Fruit fly (Drosophila melanogaster) whole organism, prepupa: ENCODE data around the gene CG31221.

ENCODE experiments used
- Blimp-1 ChIP-seq: fragments of 200-800 bp; sonication (Bioruptor generic); optimal IDR thresholded peaks from 3 replicates; lab custom pipeline; 2017; ENCODE audit warnings: missing biosample characterization, missing genetic modification characterization, mild to moderate bottlenecking, moderate library complexity, missing genetic modification reagents
- CG10669 ChIP-seq: fragments of 200-800 bp; sonication (Bioruptor generic); optimal IDR thresholded peaks from 3 replicates; lab custom pipeline; 2018; ENCODE audit warnings: missing biosample characterization, mild to moderate bottlenecking, missing genetic modification characterization, moderate library complexity
- CG11294 ChIP-seq: fragments of 200-800 bp; sonication (Bioruptor generic); IDR thresholded peaks from 2 replicates; pipeline ENCODE4 v1.3.6; 2022; ENCODE audit warnings: missing biosample characterization, missing genetic modification characterization
- CG11762 ChIP-seq: fragments of 200-800 bp; sonication (Bioruptor generic); optimal IDR thresholded peaks from 3 replicates; lab custom pipeline; 2016; ENCODE audit warnings: missing biosample characterization, missing genetic modification characterization; ENCODE audit not compliant: insufficient read depth
- CG11902 ChIP-seq: fragments of 200-800 bp; sonication (Bioruptor generic); optimal IDR thresholded peaks from 3 replicates; lab custom pipeline; 2016; ENCODE audit warnings: missing biosample characterization, missing genetic modification characterization
- CG15336 ChIP-seq: fragments of 200-800 bp; sonication (Bioruptor generic); IDR thresholded peaks from 2 replicates; pipeline ENCODE4 v1.3.6; 2022; ENCODE audit warnings: missing biosample characterization, missing genetic modification characterization
- CG1621 ChIP-seq: fragments of 200-800 bp; sonication (Bioruptor generic); optimal IDR thresholded peaks from 3 replicates; lab custom pipeline; 2018; ENCODE audit warnings: missing biosample characterization, mild to moderate bottlenecking, missing genetic modification characterization
- CG16779 ChIP-seq: fragments of 200-800 bp; sonication (Bioruptor generic); optimal IDR thresholded peaks from 3 replicates; lab custom pipeline; 2017; ENCODE audit warnings: missing biosample characterization, mild to moderate bottlenecking, missing genetic modification characterization
- CG31627 ChIP-seq: fragments of 200-800 bp; sonication (Bioruptor generic); optimal IDR thresholded peaks from 3 replicates; lab custom pipeline; 2016; ENCODE audit warnings: missing biosample characterization, missing genetic modification characterization
- CG32006 ChIP-seq: fragments of 200-800 bp; sonication (Bioruptor generic); optimal IDR thresholded peaks from 3 replicates; lab custom pipeline; 2017; ENCODE audit warnings: missing biosample characterization, mild to moderate bottlenecking, missing genetic modification characterization
- CG3919 ChIP-seq: fragments of 200-800 bp; sonication (Bioruptor generic); optimal IDR thresholded peaks from 3 replicates; lab custom pipeline; 2016; ENCODE audit warnings: missing biosample characterization, missing genetic modification characterization
- CG4318 ChIP-seq: fragments of 200-800 bp; sonication (Bioruptor generic); optimal IDR thresholded peaks from 3 replicates; lab custom pipeline; 2017; ENCODE audit warnings: missing biosample characterization, mild to moderate bottlenecking, missing genetic modification characterization
- CG6163 ChIP-seq: fragments of 200-800 bp; sonication (Bioruptor generic); IDR thresholded peaks from 3 replicates; pipeline ENCODE4 v1.3.6; 2022; ENCODE audit warnings: missing biosample characterization, missing genetic modification characterization
- CG6276 ChIP-seq: fragments of 200-800 bp; sonication (Bioruptor generic); optimal IDR thresholded peaks from 2 replicates; lab custom pipeline; 2017; ENCODE audit warnings: missing biosample characterization, mild to moderate bottlenecking, missing genetic modification characterization
- CG6792 ChIP-seq: fragments of 200-800 bp; sonication (Bioruptor generic); optimal IDR thresholded peaks from 3 replicates; lab custom pipeline; 2016; ENCODE audit warnings: missing biosample characterization, missing genetic modification characterization
- CG6808 ChIP-seq: fragments of 200-800 bp; sonication (Bioruptor generic); optimal IDR thresholded peaks from 3 replicates; lab custom pipeline; 2017; ENCODE audit warnings: missing biosample characterization, missing genetic modification characterization, mild to moderate bottlenecking, moderate library complexity, missing genetic modification reagents
- CG6854 ChIP-seq: fragments of 200-800 bp; sonication (Bioruptor generic); optimal IDR thresholded peaks from 2 replicates; lab custom pipeline; 2017; ENCODE audit warnings: missing biosample characterization, mild to moderate bottlenecking, missing genetic modification characterization
- CG7368 ChIP-seq: fragments of 200-800 bp; sonication (Bioruptor generic); optimal IDR thresholded peaks from 3 replicates; lab custom pipeline; 2016; ENCODE audit warnings: missing biosample characterization, missing genetic modification characterization
- CG8119 ChIP-seq: fragments of 200-800 bp; sonication (Bioruptor generic); IDR thresholded peaks from 3 replicates; pipeline ENCODE4 v1.3.6; 2022; ENCODE audit warnings: missing biosample characterization, missing genetic modification characterization
- CG8319 ChIP-seq: fragments of 200-800 bp; sonication (Bioruptor generic); optimal IDR thresholded peaks from 3 replicates; lab custom pipeline; 2016; ENCODE audit warnings: missing biosample characterization, missing genetic modification characterization
- CG8632 ChIP-seq: fragments of 200-800 bp; sonication (Bioruptor generic); optimal IDR thresholded peaks from 3 replicates; lab custom pipeline; 2016; ENCODE audit warnings: missing biosample characterization, missing genetic modification characterization
- CG9139 ChIP-seq: fragments of 200-800 bp; sonication (Bioruptor generic); optimal IDR thresholded peaks from 3 replicates; lab custom pipeline; 2017; ENCODE audit warnings: missing biosample characterization, mild to moderate bottlenecking, missing genetic modification characterization
- Eip75B ChIP-seq: fragments of 200-800 bp; sonication (Bioruptor generic); optimal IDR thresholded peaks from 3 replicates; lab custom pipeline; 2016; ENCODE audit warnings: missing biosample characterization, missing genetic modification characterization
- Eip93F ChIP-seq: fragments of 200-800 bp; sonication (Bioruptor generic); optimal IDR thresholded peaks from 2 replicates; lab custom pipeline; 2016; ENCODE audit warnings: missing biosample characterization, mild to moderate bottlenecking, missing genetic modification characterization
- Ets21C ChIP-seq: fragments of 200-800 bp; sonication (Bioruptor generic); optimal IDR thresholded peaks from 3 replicates; lab custom pipeline; 2016; ENCODE audit warnings: missing biosample characterization, missing genetic modification characterization
- Ets96B ChIP-seq: fragments of 200-800 bp; optimal IDR thresholded peaks from 2 replicates; lab custom pipeline; 2019; ENCODE audit warnings: missing biosample characterization, mild to moderate bottlenecking, missing genetic modification characterization, moderate library complexity
- Hr38 ChIP-seq: sonication (Bioruptor generic); optimal IDR thresholded peaks from 2 replicates; lab custom pipeline; 2016; ENCODE audit warnings: missing biosample characterization, missing genetic modification characterization
- Hr4 ChIP-seq: fragments of 200-800 bp; sonication (Bioruptor generic); optimal IDR thresholded peaks from 3 replicates; lab custom pipeline; 2016; ENCODE audit warnings: missing biosample characterization, missing genetic modification characterization
- Lpt ChIP-seq: fragments of 200-800 bp; sonication (Bioruptor generic); optimal IDR thresholded peaks from 3 replicates; lab custom pipeline; 2016; ENCODE audit warnings: missing biosample characterization, missing genetic modification characterization
- Met ChIP-seq: fragments of 200-800 bp; sonication (Bioruptor generic); optimal IDR thresholded peaks from 3 replicates; lab custom pipeline; 2016; ENCODE audit warnings: missing biosample characterization, missing genetic modification characterization
- OdsH ChIP-seq: fragments of 200-800 bp; sonication (Bioruptor generic); optimal IDR thresholded peaks from 3 replicates; lab custom pipeline; 2016; ENCODE audit warnings: missing biosample characterization, missing genetic modification characterization
- Smox ChIP-seq: fragments of 200-800 bp; sonication (Bioruptor generic); optimal IDR thresholded peaks from 3 replicates; lab custom pipeline; 2016; ENCODE audit warnings: missing biosample characterization, missing genetic modification characterization
- Sox102F ChIP-seq: fragments of 200-800 bp; sonication (Bioruptor generic); optimal IDR thresholded peaks from 2 replicates; lab custom pipeline; 2016; ENCODE audit warnings: missing biosample characterization, mild to moderate bottlenecking, missing genetic modification characterization
- Sox14 ChIP-seq: fragments of 200-800 bp; sonication (Bioruptor generic); optimal IDR thresholded peaks from 3 replicates; lab custom pipeline; 2016; ENCODE audit warnings: missing biosample characterization, missing genetic modification characterization
- Sox15 ChIP-seq: fragments of 200-800 bp; sonication (Bioruptor generic); optimal IDR thresholded peaks from 3 replicates; lab custom pipeline; 2016; ENCODE audit warnings: missing biosample characterization, missing genetic modification characterization
- achi ChIP-seq: fragments of 200-800 bp; sonication (Bioruptor generic); optimal IDR thresholded peaks from 3 replicates; lab custom pipeline; 2016; ENCODE audit warnings: missing biosample characterization, missing genetic modification characterization
- cyc ChIP-seq: fragments of 200-800 bp; sonication (Bioruptor generic); optimal IDR thresholded peaks from 3 replicates; lab custom pipeline; 2016; ENCODE audit warnings: missing biosample characterization, missing genetic modification characterization
- dsx ChIP-seq: fragments of 200-800 bp; optimal IDR thresholded peaks from 3 replicates; lab custom pipeline; 2019; ENCODE audit warnings: missing biosample characterization, mild to moderate bottlenecking, missing genetic modification characterization, moderate library complexity; ENCODE audit not compliant: poor library complexity, severe bottlenecking
- eg ChIP-seq: fragments of 200-800 bp; sonication (Bioruptor generic); IDR thresholded peaks from 3 replicates; pipeline ENCODE4 v1.3.6; 2022; ENCODE audit warnings: missing biosample characterization, missing genetic modification characterization
- esn ChIP-seq: fragments of 200-800 bp; sonication (Bioruptor generic); optimal IDR thresholded peaks from 2 replicates; lab custom pipeline; 2016; ENCODE audit warnings: missing biosample characterization, mild to moderate bottlenecking, missing genetic modification characterization, moderate library complexity
- fd59A ChIP-seq: fragments of 200-800 bp; sonication (Bioruptor generic); optimal IDR thresholded peaks from 2 replicates; lab custom pipeline; 2017; ENCODE audit warnings: missing biosample characterization, mild to moderate bottlenecking, missing genetic modification characterization, missing genetic modification reagents
- fkh ChIP-seq: fragments of 200-800 bp; sonication (Bioruptor generic); optimal IDR thresholded peaks from 3 replicates; lab custom pipeline; 2017; ENCODE audit warnings: missing biosample characterization, mild to moderate bottlenecking, missing genetic modification characterization, moderate library complexity
- lz ChIP-seq: fragments of 200-800 bp; sonication (Bioruptor generic); optimal IDR thresholded peaks from 3 replicates; lab custom pipeline; 2016; ENCODE audit warnings: missing biosample characterization, missing genetic modification characterization
- net ChIP-seq: fragments of 200-800 bp; sonication (Bioruptor generic); optimal IDR thresholded peaks from 3 replicates; lab custom pipeline; 2016; ENCODE audit warnings: missing biosample characterization, missing genetic modification characterization
- pdm3 ChIP-seq: fragments of 200-800 bp; sonication (Bioruptor generic); optimal IDR thresholded peaks from 3 replicates; lab custom pipeline; 2016; ENCODE audit warnings: missing biosample characterization, missing genetic modification characterization
- salr ChIP-seq, 2 experiments: fragments of 200-800 bp; sonication (Bioruptor generic); optimal IDR thresholded peaks; 3 replicates each; lab custom pipeline; 2016 to 2018; ENCODE audit warnings: missing biosample characterization in 2 of 2, missing genetic modification characterization in 2 of 2, mild to moderate bottlenecking in 1 of 2
- spab ChIP-seq: fragments of 200-800 bp; sonication (Bioruptor generic); optimal IDR thresholded peaks from 2 replicates; lab custom pipeline; 2017; ENCODE audit warnings: missing biosample characterization, mild to moderate bottlenecking, missing genetic modification characterization, missing genetic modification reagents
- ss ChIP-seq, 2 experiments: fragments of 200-800 bp; sonication (Bioruptor generic); optimal IDR thresholded peaks; 2 replicates in 1 of 2; 3 replicates in 1 of 2; lab custom pipeline; 2017 to 2018; ENCODE audit warnings: mild to moderate bottlenecking in 2 of 2, missing biosample characterization in 2 of 2, missing genetic modification characterization in 2 of 2, moderate library complexity in 1 of 2
- topi ChIP-seq: fragments of 200-800 bp; sonication (Bioruptor generic); optimal IDR thresholded peaks from 3 replicates; lab custom pipeline; 2016; ENCODE audit warnings: missing biosample characterization, missing genetic modification characterization

CG31221 gene

DNA sequence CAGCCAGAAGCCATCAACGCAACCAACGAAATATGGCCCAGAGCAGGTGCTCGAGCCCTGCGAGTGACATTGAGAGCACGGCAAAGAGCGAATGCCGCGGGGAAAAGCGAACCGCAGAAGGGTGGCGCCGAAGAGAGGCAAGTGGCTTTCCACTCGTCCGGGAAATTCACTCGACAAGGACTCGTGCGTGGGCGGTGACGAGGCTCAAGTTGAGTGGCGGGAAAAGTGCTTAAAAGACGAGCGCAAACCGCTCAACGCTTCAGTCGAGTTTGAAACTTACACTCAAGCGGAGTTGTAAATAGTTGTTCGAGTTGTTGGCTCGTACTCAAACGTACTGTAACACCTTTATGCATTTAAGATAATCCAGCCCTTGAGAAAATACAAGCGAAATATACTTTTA lies at the start of gene CG31221:
TSS of gene CG31221 (plus strand) at position 256 of the 400 bp plus-strand sequence.
- no peak for TF ChIP-seq Hr38 (GFP tag; lab: Kevin White, UChicago)
- no peak for TF ChIP-seq Ets21C (GFP tag; lab: Kevin White, UChicago)
- no peak for TF ChIP-seq CG32006 (GFP tag; lab: Kevin White, UChicago)
- no peak for TF ChIP-seq CG6276 (GFP tag; lab: Kevin White, UChicago)
- TF ChIP-seq CG11902 (GFP tag; lab: Kevin White, UChicago), result no peak
- no peak for TF ChIP-seq achi (GFP tag; lab: Kevin White, UChicago)
- TF ChIP-seq CG8319 (GFP tag; lab: Kevin White, UChicago), result no peak
- TF ChIP-seq Eip93F (GFP tag; lab: Kevin White, UChicago), result no peak
- TF ChIP-seq spab, result no peak
- TF ChIP-seq CG31627, result no peak
- no peak for TF ChIP-seq CG10669

- TF ChIP-seq OdsH (GFP tag; lab: Kevin White, UChicago) (peak; percentile 35), topi (GFP tag; lab: Kevin White, UChicago) (no peak), Blimp-1 (GFP tag; lab: Kevin White, UChicago) (peak; percentile 28), CG9139 (GFP tag; lab: Kevin White, UChicago) (no peak), CG4318 (GFP tag; lab: Kevin White, UChicago) (no peak), CG1621 (tag; lab: Kevin White, UChicago) (no peak), Lpt (GFP tag; lab: Kevin White, UChicago) (no peak), Hr4 (GFP tag; lab: Kevin White, UChicago) (peak; percentile 15), Sox14 (GFP tag; lab: Kevin White, UChicago) (no peak), cyc (GFP tag; lab: Kevin White, UChicago) (no peak), net (GFP tag; lab: Kevin White, UChicago) (no peak), Ets96B (no peak), CG7368 (GFP tag; lab: Kevin White, UChicago) (no peak), CG6163 (GFP tag; lab: Robert Waterston, UW) (no peak), CG8632 (peak; percentile 23), Eip75B (peak; percentile 44), CG11762 (GFP tag; lab: Kevin White, UChicago) (no peak), CG6792 (GFP tag; lab: Kevin White, UChicago) (peak; percentile 21), CG32006 (GFP tag; lab: Kevin White, UChicago) (peak; percentile 12), lz (GFP tag; lab: Kevin White, UChicago) (peak; percentile 41), salr (GFP tag; optimal IDR thresholded peaks at IDR 0.05; lab: Kevin White, UChicago) (no peak), Eip93F (GFP tag; lab: Kevin White, UChicago) (no peak), CG16779 (tag; lab: Kevin White, UChicago) (no peak), Sox102F (peak; percentile 45), Sox15 (GFP tag; lab: Kevin White, UChicago) (no peak), Ets21C (GFP tag; lab: Kevin White, UChicago) (no peak), CG6808 (GFP tag; lab: Kevin White, UChicago) (no peak), CG15336 (no peak), Smox (GFP tag; lab: Kevin White, UChicago) (peak; percentile 32), ss (GFP tag; optimal IDR thresholded peaks at IDR 0.05; lab: Kevin White, UChicago) (no peak), dsx (GFP tag; lab: Kevin White, UChicago) (no peak), fkh (no peak), CG6276 (GFP tag; lab: Kevin White, UChicago) (no peak), pdm3 (GFP tag; lab: Kevin White, UChicago) (peak; percentile 30), Hr38 (GFP tag; lab: Kevin White, UChicago) (no peak), CG8119 (GFP tag; lab: Robert Waterston, UW) (no peak), eg (GFP tag; lab: Robert Waterston, UW) (no peak), CG31627 (peak; percentile 17), esn (GFP tag; lab: Kevin White, UChicago) (peak; percentile 53), CG3919 (GFP tag; lab: Kevin White, UChicago) (no peak), CG6854 (GFP tag; lab: Kevin White, UChicago) (no peak), achi (GFP tag; lab: Kevin White, UChicago) (peak; percentile 20), fd59A (GFP tag; lab: Kevin White, UChicago) (no peak), Met (GFP tag; lab: Kevin White, UChicago) (peak; percentile 55), CG11294 (GFP tag; lab: Robert Waterston, UW) (no peak), CG10669 (no peak)
Observed at dm6 chr3R:19362879-19363278, 49.6 kb upstream of the CG31221 start.
